Worm (Caenorhabditis elegans): ENCODE data around the gene fbxb-71.

DNA sequence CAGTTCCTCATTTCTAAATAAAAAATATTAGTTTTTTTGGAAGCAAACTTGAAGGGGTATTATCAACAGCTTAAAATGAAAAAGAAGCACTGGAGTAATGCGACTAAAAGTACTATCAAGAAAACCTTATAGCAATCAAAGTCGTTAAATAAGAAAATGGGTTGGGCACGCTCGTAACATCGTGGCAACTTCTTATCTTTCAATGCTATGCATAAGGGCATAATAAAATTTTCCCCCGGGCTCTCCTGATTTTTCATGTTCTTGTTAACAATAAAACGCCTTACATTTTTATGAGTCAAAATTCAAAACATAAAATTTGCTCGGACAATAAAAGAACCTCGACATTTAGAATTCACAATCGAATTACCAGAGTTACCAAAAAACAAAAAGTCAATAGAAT is 19.1 kb upstream of the fbxb-71 start, which contains the start of gene irg-7:
- TF ChIP-seq elt-3 (tag; optimal IDR thresholded peaks at IDR 0.05) (no peak), lin-13 (GFP tag; optimal IDR thresholded peaks at IDR 0.05) (no peak), lin-11 (tag; optimal IDR thresholded peaks at IDR 0.05) (no peak), ztf-4 (tag; optimal IDR thresholded peaks at IDR 0.05) (no peak)
